Fruit fly (Drosophila melanogaster): ENCODE measurements around the gene Cpr35B.

DNA sequence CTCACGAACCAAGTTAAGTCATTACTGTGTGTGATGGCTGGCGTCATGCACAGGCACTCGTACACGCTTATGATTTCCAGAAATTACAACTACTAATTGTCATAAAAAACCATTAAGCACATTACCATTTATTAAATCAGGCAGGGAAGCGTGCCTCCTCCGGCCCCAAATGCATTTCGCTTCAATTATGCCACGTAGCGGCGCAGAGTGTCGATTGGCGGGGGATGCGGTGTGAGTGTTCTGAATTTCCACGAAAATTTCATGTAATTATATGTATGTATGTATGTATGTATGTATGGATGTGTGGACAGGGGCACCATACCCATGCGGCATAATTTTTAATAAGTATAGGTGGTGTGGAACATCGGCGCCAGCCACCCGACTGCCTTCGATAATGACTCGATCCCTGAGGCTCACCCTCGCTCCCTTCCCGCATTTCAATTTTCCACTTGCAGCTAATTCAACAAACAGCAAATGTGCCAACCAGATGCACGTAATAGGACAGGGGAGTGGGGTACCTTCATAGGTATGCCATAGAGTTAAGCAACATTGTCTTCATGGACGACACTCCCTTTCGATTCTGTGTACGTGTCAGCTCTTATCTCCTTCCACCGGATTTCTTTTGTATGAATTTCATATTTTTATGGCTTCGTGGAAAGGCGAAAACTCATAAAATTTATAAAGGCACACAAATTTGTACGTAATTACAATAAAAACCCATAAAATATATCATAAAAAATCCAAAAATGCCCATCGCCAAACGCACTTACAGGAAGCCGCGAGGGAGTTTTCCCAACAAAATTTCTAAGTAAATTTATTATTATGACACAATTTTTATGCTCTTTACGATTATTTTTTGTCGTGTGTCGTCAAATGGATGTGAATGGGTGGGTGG lies 17.4 kb upstream of the Cpr35B start:
- no peak for TF ChIP-seq CG11902 (GFP tag; optimal IDR thresholded peaks at IDR 0.05)
- TF ChIP-seq CG7368 (GFP tag; optimal IDR thresholded peaks at IDR 0.05) = no peak
- no peak for TF ChIP-seq CG6276 (GFP tag; optimal IDR thresholded peaks at IDR 0.05)

All from whole organism, prepupa.